Fruit fly (Drosophila melanogaster): Measurements from ENCODE around the gene g.

dm6 chrX:13691992-13692391 lies 44.1 kb downstream of the g start, which contains the start of gene Nna1:
- TF ChIP-seq CG5204 (GFP tag; optimal IDR thresholded peaks at IDR 0.05) (no peak), kay (GFP tag; ENCODE audit: borderline replicate concordance) (no peak), bab1 (GFP tag; optimal IDR thresholded peaks at IDR 0.05) (no peak)
